Worm (Caenorhabditis elegans): ENCODE data around the gene Y14H12B.1.

- TF ChIP-seq him-1 (tag; optimal IDR thresholded peaks at IDR 0.05) (no peak), dao-5 (tag; optimal IDR thresholded peaks at IDR 0.05) (no peak), W03F9.2 (tag; optimal IDR thresholded peaks at IDR 0.05) (no peak)
Measured at ce11 chrII:3902798-3903197, 31.4 kb upstream of the Y14H12B.1 start, which contains the start of gene F53C3.3.

Data from whole organism, L4/young adult.